Fruit fly (Drosophila melanogaster) whole organism, embryonic: ENCODE measurements around the gene crq.

Experiments used
- Ada2b ChIP-seq: fragments of 200-800 bp; sonication (Bioruptor generic); IDR thresholded peaks from 2 replicates; pipeline ENCODE4 v1.3.6; 2022; ENCODE audit warnings: missing biosample characterization, missing genetic modification characterization
- Atf6 ChIP-seq: fragments of 200-800 bp; sonication (Bioruptor generic); IDR thresholded peaks from 2 replicates; pipeline ENCODE4 v1.3.6; 2022; ENCODE audit warnings: missing biosample characterization, missing genetic modification characterization
- CG10147 ChIP-seq: fragments of 200-800 bp; sonication (Bioruptor generic); optimal IDR thresholded peaks from 2 replicates; lab custom pipeline; 2019; ENCODE audit warnings: missing biosample characterization, mild to moderate bottlenecking, missing genetic modification characterization, moderate library complexity
- CG11398 ChIP-seq: fragments of 200-800 bp; sonication (Bioruptor generic); optimal IDR thresholded peaks from 2 replicates; lab custom pipeline; 2016; ENCODE audit warnings: missing biosample characterization, missing genetic modification characterization
- CG12071 ChIP-seq: fragments of 200-800 bp; sonication (Bioruptor generic); optimal IDR thresholded peaks from 3 replicates; lab custom pipeline; 2018; ENCODE audit warnings: missing biosample characterization, mild to moderate bottlenecking, missing genetic modification characterization
- CG12219 ChIP-seq: fragments of 200-800 bp; sonication (Bioruptor generic); optimal IDR thresholded peaks from 3 replicates; lab custom pipeline; 2018; ENCODE audit warnings: missing biosample characterization, mild to moderate bottlenecking, missing genetic modification characterization
- CG12769 ChIP-seq: fragments of 200-800 bp; sonication (Bioruptor generic); optimal IDR thresholded peaks from 2 replicates; lab custom pipeline; 2019; ENCODE audit warnings: missing biosample characterization, mild to moderate bottlenecking, missing genetic modification characterization, moderate library complexity
- CG13894 ChIP-seq: fragments of 200-800 bp; sonication (Bioruptor generic); optimal IDR thresholded peaks from 3 replicates; lab custom pipeline; 2018; ENCODE audit warnings: missing biosample characterization, mild to moderate bottlenecking, missing genetic modification characterization, moderate library complexity
- CG14710 ChIP-seq: fragments of 200-800 bp; sonication (Bioruptor generic); optimal IDR thresholded peaks from 3 replicates; lab custom pipeline; 2019; ENCODE audit warnings: missing biosample characterization, mild to moderate bottlenecking, missing genetic modification characterization, moderate library complexity
- CG17361 ChIP-seq: fragments of 200-800 bp; sonication (Bioruptor generic); IDR thresholded peaks from 3 replicates; pipeline ENCODE4 v1.3.6; 2022; ENCODE audit warnings: missing biosample characterization, missing genetic modification characterization
- CG18599 ChIP-seq: fragments of 200-800 bp; sonication (Bioruptor generic); optimal IDR thresholded peaks from 3 replicates; lab custom pipeline; 2017; ENCODE audit warnings: missing biosample characterization, missing genetic modification characterization, mild to moderate bottlenecking, moderate library complexity, missing genetic modification reagents
- CG18764 ChIP-seq: fragments of 200-800 bp; sonication (Bioruptor generic); optimal IDR thresholded peaks from 3 replicates; lab custom pipeline; 2016; ENCODE audit warnings: missing biosample characterization, missing genetic modification characterization
- CG2678 ChIP-seq: fragments of 200-800 bp; sonication (Bioruptor generic); optimal IDR thresholded peaks from 3 replicates; lab custom pipeline; 2019; ENCODE audit warnings: missing biosample characterization, mild to moderate bottlenecking, missing genetic modification characterization, moderate library complexity
- CG2712 ChIP-seq: fragments of 200-800 bp; optimal IDR thresholded peaks from 3 replicates; lab custom pipeline; 2019; ENCODE audit warnings: missing biosample characterization, mild to moderate bottlenecking, missing genetic modification characterization, moderate library complexity
- CG34422 ChIP-seq: fragments of 200-800 bp; sonication (Bioruptor generic); IDR thresholded peaks from 3 replicates; pipeline ENCODE4 v1.3.6; 2022; ENCODE audit warnings: missing biosample characterization, missing genetic modification characterization
- CG42726 ChIP-seq: fragments of 200-800 bp; sonication (Bioruptor generic); IDR thresholded peaks from 2 replicates; pipeline ENCODE4 v1.3.6; 2022; ENCODE audit warnings: missing biosample characterization, missing genetic modification characterization; ENCODE audit not compliant: partially characterized antibody
- CG5245 ChIP-seq: fragments of 200-800 bp; sonication (Bioruptor generic); optimal IDR thresholded peaks from 3 replicates; lab custom pipeline; 2016; ENCODE audit warnings: missing biosample characterization, missing genetic modification characterization
- CG6765 ChIP-seq: fragments of 200-800 bp; sonication (Bioruptor generic); optimal IDR thresholded peaks from 3 replicates; lab custom pipeline; 2017; ENCODE audit warnings: missing biosample characterization, mild to moderate bottlenecking, missing genetic modification characterization
- CG7963 ChIP-seq: fragments of 200-800 bp; sonication (Bioruptor generic); IDR thresholded peaks from 3 replicates; pipeline ENCODE4 v1.3.6; 2022; ENCODE audit warnings: missing biosample characterization, missing genetic modification characterization; ENCODE audit not compliant: partially characterized antibody
- CG8089 ChIP-seq: fragments of 200-800 bp; sonication (Bioruptor generic); optimal IDR thresholded peaks from 3 replicates; lab custom pipeline; 2016; ENCODE audit warnings: missing biosample characterization, missing genetic modification characterization
- CG9609 ChIP-seq: fragments of 200-800 bp; sonication (Bioruptor generic); optimal IDR thresholded peaks from 3 replicates; lab custom pipeline; 2016; ENCODE audit warnings: missing biosample characterization, missing genetic modification characterization
- Dek ChIP-seq: fragments of 200-800 bp; sonication (Bioruptor generic); optimal IDR thresholded peaks from 3 replicates; lab custom pipeline; 2019; ENCODE audit warnings: missing biosample characterization, mild to moderate bottlenecking, missing genetic modification characterization, moderate library complexity
- Doc2 ChIP-seq: fragments of 200-800 bp; sonication (Bioruptor generic); IDR thresholded peaks from 2 replicates; pipeline ENCODE4 v1.3.6; 2022; ENCODE audit warnings: missing biosample characterization, missing genetic modification characterization
- HLH54F ChIP-seq: fragments of 200-800 bp; sonication (Bioruptor generic); optimal IDR thresholded peaks from 3 replicates; lab custom pipeline; 2016; ENCODE audit warnings: missing biosample characterization, missing genetic modification characterization
- Hand ChIP-seq: fragments of 200-800 bp; sonication (Bioruptor generic); optimal IDR thresholded peaks from 2 replicates; lab custom pipeline; 2017; ENCODE audit warnings: mild to moderate bottlenecking, missing biosample characterization, missing genetic modification reagents, missing genetic modification characterization
- HmgD ChIP-seq: fragments of 200-800 bp; sonication (Bioruptor generic); optimal IDR thresholded peaks from 3 replicates; lab custom pipeline; 2016; ENCODE audit warnings: missing biosample characterization, missing genetic modification characterization
- Hr51 ChIP-seq, 2 experiments: fragments of 200-800 bp; sonication (Bioruptor generic); optimal IDR thresholded peaks; 2 replicates in 1 of 2; 3 replicates in 1 of 2; lab custom pipeline; 2016 to 2018; ENCODE audit warnings: missing biosample characterization in 2 of 2, missing genetic modification characterization in 2 of 2, mild to moderate bottlenecking in 1 of 2, moderate library complexity in 1 of 2
- Jarid2 ChIP-seq: fragments of 200-800 bp; sonication (Bioruptor generic); optimal IDR thresholded peaks from 3 replicates; lab custom pipeline; 2017; ENCODE audit warnings: mild to moderate bottlenecking, missing biosample characterization, missing genetic modification reagents, missing genetic modification characterization
- Myb ChIP-seq: fragments of 200-800 bp; sonication (Bioruptor generic); optimal IDR thresholded peaks from 2 replicates; lab custom pipeline; 2016; ENCODE audit warnings: missing biosample characterization, missing genetic modification characterization
- NC2α ChIP-seq: fragments of 200-800 bp; sonication (Bioruptor generic); optimal IDR thresholded peaks from 2 replicates; lab custom pipeline; 2016; ENCODE audit warnings: missing biosample characterization, missing genetic modification characterization
- NC2β ChIP-seq: fragments of 200-800 bp; sonication (Bioruptor generic); optimal IDR thresholded peaks from 2 replicates; lab custom pipeline; 2016; ENCODE audit warnings: missing biosample characterization, missing genetic modification characterization
- Side ChIP-seq: fragments of 200-800 bp; sonication (Bioruptor generic); optimal IDR thresholded peaks from 2 replicates; lab custom pipeline; 2016; ENCODE audit warnings: missing biosample characterization, missing genetic modification characterization
- Vsx1 ChIP-seq: fragments of 200-800 bp; sonication (Bioruptor generic); optimal IDR thresholded peaks from 2 replicates; lab custom pipeline; 2017; ENCODE audit warnings: missing biosample characterization, mild to moderate bottlenecking, missing genetic modification characterization, missing genetic modification reagents
- YL-1 ChIP-seq: fragments of 200-800 bp; sonication (Bioruptor generic); optimal IDR thresholded peaks from 3 replicates; lab custom pipeline; 2017; ENCODE audit warnings: missing biosample characterization, mild to moderate bottlenecking, missing genetic modification characterization
- ap ChIP-seq: fragments of 200-800 bp; sonication (Bioruptor generic); IDR thresholded peaks from 2 replicates; pipeline ENCODE4 v1.3.6; 2022; ENCODE audit warnings: missing biosample characterization, missing genetic modification characterization
- ara ChIP-seq: fragments of 200-800 bp; sonication (Bioruptor generic); IDR thresholded peaks from 2 replicates; pipeline ENCODE4 v1.3.6; 2022; ENCODE audit warnings: missing biosample characterization, missing genetic modification characterization
- cas ChIP-seq: fragments of 200-800 bp; sonication (Bioruptor generic); IDR thresholded peaks from 2 replicates; pipeline ENCODE4 v1.3.6; 2022; ENCODE audit warnings: missing biosample characterization, missing genetic modification characterization
- emc ChIP-seq: fragments of 200-800 bp; sonication (Bioruptor generic); optimal IDR thresholded peaks from 2 replicates; lab custom pipeline; 2016; ENCODE audit warnings: missing biosample characterization, missing genetic modification characterization
- gcm2 ChIP-seq: fragments of 200-800 bp; sonication (Bioruptor generic); optimal IDR thresholded peaks from 2 replicates; lab custom pipeline; 2016; ENCODE audit warnings: missing biosample characterization, missing genetic modification characterization
- hb ChIP-seq: fragments of 200-800 bp; sonication (Bioruptor generic); IDR thresholded peaks from 3 replicates; pipeline ENCODE4 v1.3.6; 2022; ENCODE audit warnings: missing biosample characterization, missing genetic modification characterization; ENCODE audit not compliant: partially characterized antibody
- klu ChIP-seq: fragments of 200-800 bp; sonication (Bioruptor generic); IDR thresholded peaks from 2 replicates; pipeline ENCODE4 v1.3.6; 2022; ENCODE audit warnings: missing biosample characterization, missing genetic modification characterization
- lab ChIP-seq: fragments of 200-800 bp; sonication (Bioruptor generic); optimal IDR thresholded peaks from 3 replicates; lab custom pipeline; 2017; ENCODE audit warnings: missing biosample characterization, missing genetic modification characterization, mild to moderate bottlenecking, moderate library complexity, missing genetic modification reagents
- nerfin-1 ChIP-seq: fragments of 200-800 bp; sonication (Bioruptor generic); optimal IDR thresholded peaks from 3 replicates; lab custom pipeline; 2019; ENCODE audit warnings: missing biosample characterization, mild to moderate bottlenecking, missing genetic modification characterization, moderate library complexity
- repo ChIP-seq: fragments of 200-800 bp; sonication (Bioruptor generic); optimal IDR thresholded peaks from 2 replicates; lab custom pipeline; 2016; ENCODE audit warnings: missing biosample characterization, missing genetic modification characterization
- rib ChIP-seq: fragments of 200-800 bp; sonication (Bioruptor generic); IDR thresholded peaks from 2 replicates; pipeline ENCODE4 v1.3.6; 2022; ENCODE audit warnings: missing biosample characterization, missing genetic modification characterization
- shn ChIP-seq: fragments of 200-800 bp; sonication (Bioruptor generic); optimal IDR thresholded peaks from 3 replicates; lab custom pipeline; 2016; ENCODE audit warnings: missing biosample characterization, missing genetic modification characterization
- tx ChIP-seq: fragments of 200-800 bp; sonication (Bioruptor generic); optimal IDR thresholded peaks from 2 replicates; lab custom pipeline; 2016; ENCODE audit warnings: missing biosample characterization, missing genetic modification characterization
- vfl ChIP-seq: fragments of 200-800 bp; sonication (Bioruptor generic); optimal IDR thresholded peaks from 2 replicates; lab custom pipeline; 2016; ENCODE audit warnings: missing biosample characterization, missing genetic modification characterization
- wek ChIP-seq: fragments of 200-800 bp; sonication (Bioruptor generic); optimal IDR thresholded peaks from 3 replicates; lab custom pipeline; 2018; ENCODE audit warnings: missing biosample characterization, mild to moderate bottlenecking, missing genetic modification characterization, moderate library complexity
- yki ChIP-seq: fragments of >200 bp; optimal IDR thresholded peaks from 3 replicates; lab custom pipeline; 2018
- zf30C ChIP-seq: fragments of 200-800 bp; sonication (Bioruptor generic); optimal IDR thresholded peaks from 3 replicates; lab custom pipeline; 2018; ENCODE audit warnings: missing biosample characterization, mild to moderate bottlenecking, missing genetic modification characterization
- zfh1 ChIP-seq: fragments of 200-800 bp; sonication (Bioruptor generic); IDR thresholded peaks from 3 replicates; pipeline ENCODE4 v1.3.6; 2022; ENCODE audit warnings: missing biosample characterization, missing genetic modification characterization

The crq gene

DNA sequence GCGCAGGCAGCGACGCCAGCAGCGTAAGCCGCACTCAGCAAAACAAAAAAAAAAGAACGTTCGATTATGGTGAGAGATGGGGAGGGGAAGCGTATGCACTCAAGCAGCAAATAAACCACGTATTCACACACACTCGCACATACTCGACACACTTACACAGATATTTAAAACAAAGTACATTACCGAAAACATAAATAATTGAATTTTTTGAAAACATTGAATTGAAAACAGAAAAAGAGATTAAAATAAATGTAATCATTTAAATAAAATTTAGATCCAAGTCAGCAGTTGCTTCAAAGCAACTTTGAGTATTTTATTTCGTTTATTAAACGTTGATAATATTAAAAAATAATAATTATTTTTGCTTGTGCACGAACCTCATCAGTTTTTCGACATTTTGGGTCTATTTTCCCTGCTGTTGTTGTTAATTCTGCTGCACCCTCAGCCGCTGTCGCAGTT, 18.2 kb upstream of the crq start (continued):
- no peak for TF ChIP-seq shn
- no peak for TF ChIP-seq hb
- TF ChIP-seq zfh1 (GFP tag; lab: Robert Waterston, UW), result no peak
- TF ChIP-seq CG8089 (GFP tag; lab: Kevin White, UChicago), result no peak
- TF ChIP-seq CG12071, result no peak
- TF ChIP-seq cas, result no peak
- no peak for TF ChIP-seq CG12769 (tag; lab: Kevin White, UChicago)
- TF ChIP-seq Ada2b (GFP tag; lab: Robert Waterston, UW), result no peak
- no peak for TF ChIP-seq klu (GFP tag; lab: Robert Waterston, UW)
- TF ChIP-seq CG10147 (GFP tag; lab: Kevin White, UChicago), result peak; percentile 49
- TF ChIP-seq vfl, result no peak
- TF ChIP-seq CG12219 (GFP tag; lab: Kevin White, UChicago), result no peak
- TF ChIP-seq nerfin-1 (tag; lab: Kevin White, UChicago), result peak; percentile 52
- TF ChIP-seq repo (GFP tag; lab: Kevin White, UChicago), result no peak
- TF ChIP-seq CG5245 (GFP tag; lab: Kevin White, UChicago), result no peak
- TF ChIP-seq Hr51 (GFP tag; optimal IDR thresholded peaks at IDR 0.05; lab: Kevin White, UChicago), result peak in 1 of 2 experiments; percentile 83
- peak; percentile 76 for TF ChIP-seq lab
- no peak for TF ChIP-seq emc (GFP tag; lab: Kevin White, UChicago)
- TF ChIP-seq Atf6 (GFP tag; lab: Robert Waterston, UW), result no peak
- TF ChIP-seq zf30C (GFP tag; lab: Kevin White, UChicago), result peak; percentile 9
- peak; percentile 9 for TF ChIP-seq Vsx1 (GFP tag; lab: Kevin White, UChicago)
- peak; percentile 4 for TF ChIP-seq CG14710 (tag; lab: Kevin White, UChicago)
- peak; percentile 80 for TF ChIP-seq CG18599 (GFP tag; lab: Kevin White, UChicago)
- TF ChIP-seq CG11398 (GFP tag; lab: Kevin White, UChicago), result no peak
- TF ChIP-seq Jarid2 (GFP tag; lab: Kevin White, UChicago), result peak; percentile 32
- no peak for TF ChIP-seq gcm2
- peak; percentile 19 for TF ChIP-seq Dek (tag; lab: Kevin White, UChicago)
- no peak for TF ChIP-seq ap (GFP tag; lab: Robert Waterston, UW)
- TF ChIP-seq CG7963 (GFP tag; lab: Robert Waterston, UW), result no peak
- no peak for TF ChIP-seq NC2α (GFP tag; lab: Kevin White, UChicago)
- TF ChIP-seq CG9609, result no peak
- TF ChIP-seq CG6765, result no peak
- no peak for TF ChIP-seq Doc2 (GFP tag; lab: Robert Waterston, UW)
- peak; percentile 83 for TF ChIP-seq CG2678 (tag; lab: Kevin White, UChicago)
- no peak for TF ChIP-seq yki (lab: Kevin White, UChicago)
- no peak for TF ChIP-seq HmgD (GFP tag; lab: Kevin White, UChicago)
- no peak for TF ChIP-seq Myb (GFP tag; lab: Kevin White, UChicago)
- TF ChIP-seq rib (GFP tag; lab: Robert Waterston, UW), result no peak
- TF ChIP-seq CG17361 (GFP tag; lab: Robert Waterston, UW), result no peak; the same call in 2 of the 3 replicates
- TF ChIP-seq YL-1 (GFP tag; lab: Kevin White, UChicago), result peak; percentile 33
- TF ChIP-seq CG13894, result no peak
- no peak for TF ChIP-seq HLH54F
- TF ChIP-seq tx (GFP tag; lab: Kevin White, UChicago), result no peak
- no peak for TF ChIP-seq ara (GFP tag; lab: Robert Waterston, UW)
- peak; percentile 33 for TF ChIP-seq Hand (GFP tag; lab: Kevin White, UChicago)
- TF ChIP-seq CG2712, result peak; percentile 80
- no peak for TF ChIP-seq CG34422 (GFP tag; lab: Robert Waterston, UW)
- no peak for TF ChIP-seq Side (GFP tag; lab: Kevin White, UChicago)
- no peak for TF ChIP-seq NC2β
- no peak for TF ChIP-seq CG18764 (GFP tag; lab: Kevin White, UChicago)
- no peak for TF ChIP-seq wek (GFP tag; lab: Kevin White, UChicago)
- TF ChIP-seq CG42726 (GFP tag; lab: Robert Waterston, UW), result no peak
